Worm (Caenorhabditis elegans) whole organism, late embryonic: ENCODE data around the gene B0361.9.

Experiments used
- F13H6.1 ChIP-seq: sonication (generic microtip); optimal IDR thresholded peaks from 2 replicates; lab custom pipeline; 2016; ENCODE audit warnings: missing genetic modification characterization, missing compliant biosample characterization
- ceh-24 ChIP-seq: sonication (generic microtip); optimal IDR thresholded peaks from 2 replicates; lab custom pipeline; 2016; ENCODE audit warnings: mild to moderate bottlenecking, missing genetic modification characterization, missing compliant biosample characterization
- gmeb-2 ChIP-seq: sonication (generic microtip); optimal IDR thresholded peaks from 2 replicates; lab custom pipeline; 2016; ENCODE audit warnings: missing genetic modification characterization, inconsistent platforms, missing compliant biosample characterization
- hlh-30 ChIP-seq: sonication (generic microtip); optimal IDR thresholded peaks from 2 replicates; lab custom pipeline; 2017; ENCODE audit warnings: antibody characterized with exemption, missing genetic modification characterization, missing compliant biosample characterization; ENCODE audit not compliant: insufficient read depth
- nhr-11 ChIP-seq: fragments of 150-350 bp; optimal IDR thresholded peaks from 2 replicates; lab custom pipeline; 2014; ENCODE audit warnings: missing biosample characterization, missing genetic modification characterization
- pag-3 ChIP-seq: sonication (generic microtip); optimal IDR thresholded peaks from 2 replicates; lab custom pipeline; 2016; ENCODE audit warnings: missing compliant biosample characterization, missing genetic modification characterization, borderline replicate concordance

- no peak for TF ChIP-seq gmeb-2
- TF ChIP-seq hlh-30 (tag; lab: Kevin White, UChicago), result no peak
- no peak for TF ChIP-seq pag-3 (tag; lab: Kevin White, UChicago)
- TF ChIP-seq ceh-24, result no peak
- no peak for TF ChIP-seq F13H6.1
- no peak for TF ChIP-seq nhr-11 (tag; lab: Kevin White, UChicago)
These were observed 15.6 kb upstream of the B0361.9 start, which contains the start of gene nspg-6 for ce11 chrIII:7314927-7315547.
